Worm (Caenorhabditis elegans) whole organism, late embryonic: ENCODE data around the gene kin-20.
A peak's percentile ranks its signal among the peaks of the same experiment; 100 is the strongest.

Source experiments
- C08G9.2 ChIP-seq: sonication (generic microtip); optimal IDR thresholded peaks from 2 replicates; lab custom pipeline; 2016; ENCODE audit warnings: mild to moderate bottlenecking, missing genetic modification characterization, moderate library complexity, missing compliant biosample characterization
- C38D4.7 ChIP-seq: fragments of 200-800 bp; sonication (Bioruptor generic); optimal IDR thresholded peaks from 2 replicates; lab custom pipeline; 2018; ENCODE audit warnings: mild to moderate bottlenecking, missing genetic modification characterization, moderate library complexity, missing compliant biosample characterization
- K09A11.1 ChIP-seq: sonication (generic microtip); optimal IDR thresholded peaks from 2 replicates; lab custom pipeline; 2017; ENCODE audit warnings: antibody characterized with exemption, mild to moderate bottlenecking, missing genetic modification characterization, missing compliant biosample characterization; ENCODE audit not compliant: insufficient read depth
- T23F11.4 ChIP-seq: fragments of 200-800 bp; sonication (Bioruptor generic); optimal IDR thresholded peaks from 2 replicates; lab custom pipeline; 2018; ENCODE audit warnings: mild to moderate bottlenecking, missing genetic modification characterization, missing compliant biosample characterization
- ama-1 ChIP-seq: fragments of 150-350 bp; optimal IDR thresholded peaks from 2 replicates; lab custom pipeline; 2014
- ceh-24 ChIP-seq: sonication (generic microtip); optimal IDR thresholded peaks from 2 replicates; lab custom pipeline; 2016; ENCODE audit warnings: mild to moderate bottlenecking, missing genetic modification characterization, missing compliant biosample characterization
- ceh-30 ChIP-seq: fragments of 150-350 bp; optimal IDR thresholded peaks from 2 replicates; lab custom pipeline; 2014; ENCODE audit warnings: missing biosample characterization, missing genetic modification characterization
- ceh-31 ChIP-seq: sonication (generic microtip); optimal IDR thresholded peaks from 2 replicates; lab custom pipeline; 2016; ENCODE audit warnings: missing genetic modification characterization, missing compliant biosample characterization
- ceh-34 ChIP-seq: sonication (generic microtip); optimal IDR thresholded peaks from 2 replicates; lab custom pipeline; 2016; ENCODE audit warnings: mild to moderate bottlenecking, missing genetic modification characterization, missing compliant biosample characterization
- ceh-45 ChIP-seq: fragments of 200-800 bp; sonication (Bioruptor generic); IDR thresholded peaks from 2 replicates; pipeline ENCODE4 v1.3.6; 2022; ENCODE audit warnings: missing genetic modification reagents, missing genetic modification characterization, missing compliant biosample characterization
- ceh-48 ChIP-seq: sonication (generic microtip); optimal IDR thresholded peaks from 2 replicates; lab custom pipeline; 2016; ENCODE audit warnings: missing genetic modification characterization, inconsistent platforms, missing compliant biosample characterization
- ceh-6 ChIP-seq: fragments of 200-800 bp; sonication (Bioruptor generic); optimal IDR thresholded peaks from 2 replicates; lab custom pipeline; 2018; ENCODE audit warnings: mild to moderate bottlenecking, missing genetic modification characterization, missing compliant biosample characterization
- che-1 ChIP-seq: sonication (generic microtip); optimal IDR thresholded peaks from 2 replicates; lab custom pipeline; 2016; ENCODE audit warnings: mild to moderate bottlenecking, missing genetic modification characterization, missing compliant biosample characterization
- dmd-4 ChIP-seq: sonication (generic microtip); optimal IDR thresholded peaks from 2 replicates; lab custom pipeline; 2016; ENCODE audit warnings: borderline replicate concordance, missing genetic modification characterization, missing compliant biosample characterization
- elt-2 ChIP-seq: sonication (generic microtip); optimal IDR thresholded peaks from 2 replicates; lab custom pipeline; 2016; ENCODE audit warnings: missing genetic modification reagents, missing genetic modification characterization, missing compliant biosample characterization
- ets-4 ChIP-seq: sonication (generic microtip); optimal IDR thresholded peaks from 2 replicates; lab custom pipeline; 2016; ENCODE audit warnings: missing genetic modification characterization, missing compliant biosample characterization
- eyg-1 ChIP-seq: sonication (generic microtip); optimal IDR thresholded peaks from 2 replicates; lab custom pipeline; 2016; ENCODE audit warnings: missing genotype, missing genetic modification characterization, missing compliant biosample characterization
- fax-1 ChIP-seq: sonication (generic microtip); optimal IDR thresholded peaks from 2 replicates; lab custom pipeline; 2016; ENCODE audit warnings: missing genotype, missing genetic modification characterization, missing compliant biosample characterization
- hlh-13 ChIP-seq: fragments of 200-800 bp; sonication (Bioruptor generic); optimal IDR thresholded peaks from 2 replicates; lab custom pipeline; 2018; ENCODE audit warnings: mild to moderate bottlenecking, missing genetic modification characterization, missing compliant biosample characterization
- hlh-6 ChIP-seq: sonication (generic microtip); optimal IDR thresholded peaks from 2 replicates; lab custom pipeline; 2016; ENCODE audit warnings: missing genotype, missing genetic modification characterization, missing compliant biosample characterization
- hlh-8 ChIP-seq: sonication (generic microtip); optimal IDR thresholded peaks from 2 replicates; lab custom pipeline; 2016; ENCODE audit warnings: missing genotype, missing genetic modification characterization, missing compliant biosample characterization
- mec-3 ChIP-seq: sonication (generic microtip); optimal IDR thresholded peaks from 2 replicates; lab custom pipeline; 2016; ENCODE audit warnings: borderline replicate concordance, missing genetic modification characterization, missing compliant biosample characterization
- nfya-1 ChIP-seq: sonication (generic microtip); optimal IDR thresholded peaks from 2 replicates; lab custom pipeline; 2017; ENCODE audit warnings: missing genetic modification characterization, mild to moderate bottlenecking, missing compliant biosample characterization, antibody characterized with exemption, moderate library complexity
- npax-4 ChIP-seq: sonication (generic microtip); optimal IDR thresholded peaks from 2 replicates; lab custom pipeline; 2016; ENCODE audit warnings: missing genetic modification characterization, missing compliant biosample characterization
- odd-2 ChIP-seq: sonication (generic microtip); optimal IDR thresholded peaks from 2 replicates; lab custom pipeline; 2017; ENCODE audit warnings: antibody characterized with exemption, mild to moderate bottlenecking, missing genetic modification characterization, missing compliant biosample characterization
- pag-3 ChIP-seq: sonication (generic microtip); optimal IDR thresholded peaks from 2 replicates; lab custom pipeline; 2016; ENCODE audit warnings: missing compliant biosample characterization, missing genetic modification characterization, borderline replicate concordance
- pat-9 ChIP-seq: fragments of 200-800 bp; sonication (Bioruptor generic); optimal IDR thresholded peaks from 2 replicates; lab custom pipeline; 2018; ENCODE audit warnings: mild to moderate bottlenecking, missing genetic modification characterization, moderate library complexity, missing compliant biosample characterization
- pqm-1 ChIP-seq: sonication (generic microtip); optimal IDR thresholded peaks from 2 replicates; lab custom pipeline; 2016; ENCODE audit warnings: missing genetic modification characterization, missing compliant biosample characterization
- pros-1 ChIP-seq: fragments of 150-350 bp; optimal IDR thresholded peaks from 2 replicates; lab custom pipeline; 2014; ENCODE audit warnings: missing biosample characterization, missing genetic modification reagents, missing genetic modification characterization
- ref-2 ChIP-seq: sonication (generic microtip); optimal IDR thresholded peaks from 2 replicates; lab custom pipeline; 2016; ENCODE audit warnings: missing genetic modification characterization, missing compliant biosample characterization
- sdc-2 ChIP-seq: sonication (generic microtip); optimal IDR thresholded peaks from 2 replicates; lab custom pipeline; 2016; ENCODE audit warnings: missing genotype, missing genetic modification characterization, missing compliant biosample characterization
- syd-9 ChIP-seq: sonication (generic microtip); optimal IDR thresholded peaks from 2 replicates; lab custom pipeline; 2016; ENCODE audit warnings: mild to moderate bottlenecking, missing genetic modification characterization, moderate library complexity, missing compliant biosample characterization
- tbx-7 ChIP-seq: sonication (generic microtip); optimal IDR thresholded peaks from 2 replicates; lab custom pipeline; 2016; ENCODE audit warnings: missing genotype, missing genetic modification characterization, missing compliant biosample characterization
- unc-3 ChIP-seq, 2 experiments: fragments of 200-800 bp in 1 of 2; sonication (Bioruptor generic) in 1 of 2; sonication (generic microtip) in 1 of 2; conservative IDR thresholded peaks in 1 of 2; optimal IDR thresholded peaks in 1 of 2; 2 replicates each; pipeline versions ENCODE4 v1.3.6 to Lab custom; 2016 to 2022; ENCODE audit warnings: missing compliant biosample characterization in 2 of 2, missing genetic modification characterization in 2 of 2, missing genetic modification reagents in 1 of 2
- unc-42 ChIP-seq: sonication (generic microtip); optimal IDR thresholded peaks from 2 replicates; lab custom pipeline; 2016; ENCODE audit warnings: missing genotype, missing genetic modification characterization, missing compliant biosample characterization
- ztf-16 ChIP-seq: sonication (generic microtip); optimal IDR thresholded peaks from 2 replicates; lab custom pipeline; 2017; ENCODE audit warnings: missing genetic modification characterization, missing compliant biosample characterization

Gene kin-20

DNA sequence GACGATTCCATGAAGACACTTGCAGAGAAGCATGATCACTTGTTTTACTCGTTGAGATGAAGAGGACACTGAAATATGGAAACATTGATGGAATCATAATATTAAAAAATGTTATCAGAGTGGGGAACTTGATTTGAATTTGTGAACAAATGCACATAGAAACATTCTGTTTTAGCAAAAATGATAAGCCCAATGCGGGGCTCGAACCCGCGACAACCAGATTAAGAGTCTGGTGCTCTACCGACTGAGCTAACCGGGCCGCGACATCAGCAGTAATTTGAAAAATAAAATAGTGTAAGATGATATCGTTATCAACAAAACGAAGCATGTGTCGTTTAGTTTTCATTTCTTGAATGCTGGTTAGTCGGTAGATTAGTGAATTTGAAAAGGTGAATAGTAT, 36.4 kb downstream of the kin-20 start:
- no peak for TF ChIP-seq pag-3
- TF ChIP-seq mec-3 = no peak
- TF ChIP-seq hlh-13 (GFP tag; lab: Kevin White, UChicago) = no peak
- no peak for TF ChIP-seq C08G9.2 (tag; lab: Kevin White, UChicago)
- TF ChIP-seq dmd-4 (tag; lab: Kevin White, UChicago) = no peak
- no peak for TF ChIP-seq odd-2 (tag; lab: Kevin White, UChicago)
- no peak for TF ChIP-seq ama-1
- TF ChIP-seq fax-1 = no peak

- peak; percentile 16 for TF ChIP-seq elt-2 (tag; lab: Kevin White, UChicago)
- TF ChIP-seq ztf-16 (tag; lab: Kevin White, UChicago) = no peak
Observed at ce11 chrX:15236036-15236435, 41.5 kb downstream of the kin-20 start.

ce11 chrX:15233684-15234083, 43.9 kb downstream of the kin-20 start:
- TF ChIP-seq che-1 (tag; lab: Kevin White, UChicago) (no peak), unc-42 (tag; lab: Kevin White, UChicago) (peak; percentile 14)

ce11 chrX:15231800-15232199, 45.8 kb downstream of the kin-20 start:
- TF ChIP-seq pros-1 (tag; lab: Kevin White, UChicago) = no peak
- no peak for TF ChIP-seq hlh-13 (GFP tag; lab: Kevin White, UChicago)
- no peak for TF ChIP-seq tbx-7 (tag; lab: Kevin White, UChicago)
- TF ChIP-seq ref-2 (tag; lab: Kevin White, UChicago) = no peak
- no peak for TF ChIP-seq ceh-48 (tag; lab: Kevin White, UChicago)
- TF ChIP-seq hlh-8 = no peak
- no peak for TF ChIP-seq pqm-1 (tag; lab: Kevin White, UChicago)
- no peak for TF ChIP-seq ceh-31 (tag; lab: Kevin White, UChicago)
- no peak for TF ChIP-seq unc-42 (tag; lab: Kevin White, UChicago)
- TF ChIP-seq pag-3 = no peak
- TF ChIP-seq che-1 (tag; lab: Kevin White, UChicago) = no peak
- no peak for TF ChIP-seq ceh-34 (tag; lab: Kevin White, UChicago)
- no peak for TF ChIP-seq mec-3
- TF ChIP-seq ceh-45 (GFP tag; lab: Robert Waterston, UW) = no peak
- no peak for TF ChIP-seq sdc-2
- TF ChIP-seq K09A11.1 (tag; lab: Kevin White, UChicago) = no peak

DNA sequence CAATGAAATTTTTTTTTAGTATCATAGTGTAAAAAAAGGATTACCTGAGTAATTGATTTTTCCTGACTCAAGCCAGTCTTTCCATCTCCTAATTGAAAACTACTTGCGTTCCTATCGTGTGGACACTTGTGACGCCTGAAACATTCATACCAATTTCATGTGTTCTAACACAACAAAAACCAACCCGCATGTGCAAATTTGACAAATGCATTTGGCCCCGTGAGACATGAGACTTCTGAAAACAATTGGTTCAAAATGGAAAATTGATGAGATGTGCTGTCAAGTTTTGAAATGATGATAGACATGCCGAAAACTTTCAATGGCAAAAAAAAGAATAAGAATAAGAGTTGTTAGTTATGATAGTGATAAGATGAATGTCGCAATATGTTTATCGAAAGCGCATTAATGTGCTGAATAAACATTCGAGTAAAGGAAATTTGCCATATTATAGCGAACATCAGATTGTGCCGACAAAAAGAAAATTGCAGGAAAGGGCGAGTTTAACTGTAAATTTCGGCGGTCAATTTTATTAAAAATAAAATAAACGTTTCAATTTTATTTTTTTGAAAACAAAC, 47.1 kb downstream of the kin-20 start, which contains the start of gene H03A11.2:
Gene H03A11.2 (minus strand): TSS at position 252 of the 575 bp plus-strand sequence.
- TF ChIP-seq unc-3 (GFP tag; conservative IDR thresholded peaks at IDR 0.05; lab: Robert Waterston, UW) (no peak), unc-3 (tag; optimal IDR thresholded peaks at IDR 0.05; lab: Kevin White, UChicago) (no peak), syd-9 (tag; lab: Kevin White, UChicago) (no peak), ceh-34 (tag; lab: Kevin White, UChicago) (no peak), hlh-8 (no peak), ztf-16 (tag; lab: Kevin White, UChicago) (no peak), fax-1 (no peak), eyg-1 (tag; lab: Kevin White, UChicago) (no peak)

DNA sequence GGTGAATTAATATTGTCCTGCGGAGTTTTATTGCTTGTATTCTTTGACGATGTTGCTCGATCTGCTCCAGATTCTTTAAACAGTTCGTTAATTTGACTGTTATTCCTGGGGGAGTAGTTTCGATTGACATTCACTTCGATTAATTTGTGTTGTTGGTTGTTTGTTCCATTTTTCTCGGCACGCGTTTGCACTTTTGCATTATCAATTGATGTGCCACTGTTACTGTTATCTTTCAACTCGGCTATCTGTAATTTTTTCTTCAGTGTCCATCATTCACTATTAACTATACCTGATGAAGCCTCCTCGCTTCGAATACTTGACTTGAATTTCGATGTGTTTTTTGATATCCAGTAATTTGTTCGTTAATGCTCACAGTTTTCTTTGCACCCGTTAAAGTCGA, 48.4 kb downstream of the kin-20 start:
- no peak for TF ChIP-seq hlh-8
- no peak for TF ChIP-seq T23F11.4 (GFP tag; lab: Kevin White, UChicago)
- TF ChIP-seq npax-4 (tag; lab: Kevin White, UChicago) = no peak
- no peak for TF ChIP-seq ceh-34 (tag; lab: Kevin White, UChicago)
- TF ChIP-seq nfya-1 (tag; lab: Kevin White, UChicago) = no peak
- no peak for TF ChIP-seq ceh-48 (tag; lab: Kevin White, UChicago)
- no peak for TF ChIP-seq tbx-7 (tag; lab: Kevin White, UChicago)
- TF ChIP-seq eyg-1 (tag; lab: Kevin White, UChicago) = no peak
- TF ChIP-seq ceh-6 (GFP tag; lab: Kevin White, UChicago) = no peak
- no peak for TF ChIP-seq unc-3 (GFP tag; conservative IDR thresholded peaks at IDR 0.05; lab: Robert Waterston, UW)
- no peak for TF ChIP-seq unc-3 (tag; optimal IDR thresholded peaks at IDR 0.05; lab: Kevin White, UChicago)
- no peak for TF ChIP-seq ref-2 (tag; lab: Kevin White, UChicago)
- no peak for TF ChIP-seq ceh-30 (tag; lab: Kevin White, UChicago)
- TF ChIP-seq ceh-24 = no peak
- TF ChIP-seq C38D4.7 = no peak
- TF ChIP-seq hlh-6 (tag; lab: Kevin White, UChicago) = no peak
- TF ChIP-seq pat-9 (tag; lab: Kevin White, UChicago) = no peak
- no peak for TF ChIP-seq ets-4 (tag; lab: Kevin White, UChicago)
